Fruit fly (Drosophila melanogaster) whole organism, wandering third instar larva: ENCODE measurements around the gene rdgB.

Experiments
- CG32264 ChIP-seq: fragments of 200-800 bp; sonication (Bioruptor generic); optimal IDR thresholded peaks from 2 replicates; lab custom pipeline; 2016; ENCODE audit warnings: missing biosample characterization, missing genetic modification characterization
- CG9705 ChIP-seq: fragments of 200-800 bp; sonication (Bioruptor generic); optimal IDR thresholded peaks from 2 replicates; lab custom pipeline; 2018; ENCODE audit warnings: missing biosample characterization, mild to moderate bottlenecking, missing genetic modification characterization
- CrebA ChIP-seq: fragments of 200-800 bp; sonication (Bioruptor generic); optimal IDR thresholded peaks from 2 replicates; lab custom pipeline; 2016; ENCODE audit warnings: missing biosample characterization, mild to moderate bottlenecking, missing genetic modification characterization, borderline replicate concordance
- Dfd ChIP-seq: fragments of >200 bp; optimal IDR thresholded peaks from 2 replicates; lab custom pipeline; 2017; ENCODE audit warnings: missing biosample characterization, missing genetic modification characterization
- Dif ChIP-seq: fragments of 200-275, 200-300 bp; sonication (Bioruptor generic); optimal IDR thresholded peaks from 2 replicates; lab custom pipeline; 2018; ENCODE audit warnings: missing biosample characterization, missing genetic modification characterization; ENCODE audit not compliant: partially characterized antibody
- HLH106 ChIP-seq: fragments of 200-800 bp; optimal IDR thresholded peaks from 3 replicates; lab custom pipeline; 2019; ENCODE audit warnings: missing biosample characterization, mild to moderate bottlenecking, missing genetic modification characterization, moderate library complexity
- N ChIP-seq: fragments of >200 bp; optimal IDR thresholded peaks from 2 replicates; lab custom pipeline; 2018; ENCODE audit warnings: missing biosample characterization, missing external identifiers, missing genetic modification characterization
- h ChIP-seq: fragments of 200-800 bp; sonication (Bioruptor generic); optimal IDR thresholded peaks from 3 replicates; lab custom pipeline; 2016; ENCODE audit warnings: missing biosample characterization, mild to moderate bottlenecking, missing genetic modification characterization
- sv ChIP-seq: fragments of 200-800 bp; sonication (Bioruptor generic); optimal IDR thresholded peaks from 3 replicates; lab custom pipeline; 2016; ENCODE audit warnings: missing biosample characterization, missing genetic modification characterization
- usp ChIP-seq: fragments of >200 bp; optimal IDR thresholded peaks from 2 replicates; lab custom pipeline; 2017; ENCODE audit warnings: missing biosample characterization, missing genetic modification characterization
- woc ChIP-seq: sonication (Bioruptor generic); optimal IDR thresholded peaks from 2 replicates; lab custom pipeline; 2016; ENCODE audit warnings: missing biosample characterization, mild to moderate bottlenecking, missing genetic modification characterization

dm6 chrX:13818172-13818472 is 55.6 kb downstream of the rdgB start:
- no peak for TF ChIP-seq woc (GFP tag; lab: Kevin White, UChicago)
- TF ChIP-seq Dfd (GFP tag; lab: Kevin White, UChicago), result no peak
- TF ChIP-seq Dif, result no peak
- TF ChIP-seq usp (GFP tag; lab: Kevin White, UChicago), result no peak
- no peak for TF ChIP-seq sv (GFP tag; lab: Kevin White, UChicago)
- TF ChIP-seq CG32264 (GFP tag; lab: Kevin White, UChicago), result no peak
- no peak for TF ChIP-seq HLH106 (tag; lab: Kevin White, UChicago)
- no peak for TF ChIP-seq CrebA (GFP tag; lab: Kevin White, UChicago)
- no peak for TF ChIP-seq CG9705
- TF ChIP-seq N (GFP tag; lab: Kevin White, UChicago), result no peak
- TF ChIP-seq h (GFP tag; lab: Kevin White, UChicago), result no peak
